Worm (Caenorhabditis elegans) whole organism, mixed stage, embryonic: ENCODE measurements around the gene math-44.

Experiments used
- blmp-1 ChIP-seq: fragments of 150-350 bp; optimal IDR thresholded peaks from 2 replicates; lab custom pipeline; 2014; ENCODE audit warnings: missing biosample characterization, missing genetic modification characterization
- ces-1 ChIP-seq: fragments of 150-350 bp; optimal IDR thresholded peaks from 2 replicates; lab custom pipeline; 2014; ENCODE audit warnings: missing biosample characterization, missing genetic modification reagents, missing genetic modification characterization
- elt-1 ChIP-seq: sonication (generic microtip); optimal IDR thresholded peaks from 2 replicates; lab custom pipeline; 2017; ENCODE audit warnings: missing genetic modification characterization, mild to moderate bottlenecking, missing compliant biosample characterization, antibody characterized with exemption, moderate library complexity, borderline replicate concordance; ENCODE audit not compliant: insufficient read depth
- lsy-2 ChIP-seq: fragments of 150-350 bp; optimal IDR thresholded peaks from 2 replicates; lab custom pipeline; 2014; ENCODE audit warnings: missing biosample characterization, missing genetic modification characterization
- nhr-28 ChIP-seq: fragments of 150-350 bp; optimal IDR thresholded peaks from 2 replicates; lab custom pipeline; 2014; ENCODE audit warnings: missing biosample characterization, missing genetic modification characterization
- nhr-76 ChIP-seq: sonication (generic microtip); optimal IDR thresholded peaks from 2 replicates; lab custom pipeline; 2017; ENCODE audit warnings: missing biosample characterization, missing genetic modification characterization
- pha-4 ChIP-seq: fragments of 150-350 bp; optimal IDR thresholded peaks from 2 replicates; lab custom pipeline; 2018; ENCODE audit warnings: missing biosample characterization, missing genetic modification reagents, missing genetic modification characterization
- zip-8 ChIP-seq: fragments of 150-350 bp; optimal IDR thresholded peaks from 2 replicates; lab custom pipeline; 2014; ENCODE audit warnings: missing biosample characterization, missing genetic modification characterization
- ztf-11 ChIP-seq: fragments of 150-350 bp; optimal IDR thresholded peaks from 2 replicates; lab custom pipeline; 2014; ENCODE audit warnings: missing biosample characterization, missing genetic modification characterization

ce11 chrII:1986979-1987378 lies 2.1 kb upstream of the math-44 start, which contains the start of gene Y16E11A.4:
- no peak for TF ChIP-seq pha-4
- TF ChIP-seq ces-1, result no peak
- no peak for TF ChIP-seq elt-1 (tag; lab: Kevin White, UChicago)
- TF ChIP-seq blmp-1 (tag; lab: Kevin White, UChicago), result no peak
- TF ChIP-seq nhr-76 (tag; lab: Kevin White, UChicago), result no peak
- TF ChIP-seq nhr-28, result no peak
- TF ChIP-seq zip-8 (tag; lab: Kevin White, UChicago), result no peak
- TF ChIP-seq ztf-11 (tag; lab: Kevin White, UChicago), result no peak
- TF ChIP-seq lsy-2 (tag; lab: Kevin White, UChicago), result no peak
